Worm (Caenorhabditis elegans) whole organism, young adult: ENCODE data around the gene unc-7.

Source experiments
- B0261.1 ChIP-seq: sonication (generic microtip); optimal IDR thresholded peaks from 2 replicates; lab custom pipeline; 2016; ENCODE audit warnings: mild to moderate bottlenecking, missing genetic modification characterization, moderate library complexity, missing compliant biosample characterization
- C17E4.6 ChIP-seq: fragments of 200-800 bp; sonication (Bioruptor generic); IDR thresholded peaks from 2 replicates; pipeline ENCODE4 v1.3.6; 2022; ENCODE audit warnings: missing genetic modification reagents, missing genetic modification characterization, missing compliant biosample characterization
- F49E8.2 ChIP-seq: sonication (generic microtip); optimal IDR thresholded peaks from 3 replicates; lab custom pipeline; 2017; ENCODE audit warnings: missing genetic modification characterization, mild to moderate bottlenecking, missing compliant biosample characterization, antibody characterized with exemption, moderate library complexity; ENCODE audit not compliant: insufficient read depth
- F57C9.4 ChIP-seq: sonication (generic microtip); optimal IDR thresholded peaks from 2 replicates; lab custom pipeline; 2017; ENCODE audit warnings: mild to moderate bottlenecking, missing genetic modification characterization, missing compliant biosample characterization
- K12H6.12 ChIP-seq: fragments of 200-800 bp; sonication (Bioruptor generic); optimal IDR thresholded peaks from 2 replicates; lab custom pipeline; 2018; ENCODE audit warnings: mild to moderate bottlenecking, missing genetic modification characterization, missing compliant biosample characterization
- T07F8.4 ChIP-seq: sonication (generic microtip); optimal IDR thresholded peaks from 2 replicates; lab custom pipeline; 2016; ENCODE audit warnings: mild to moderate bottlenecking, missing genetic modification characterization, moderate library complexity, missing compliant biosample characterization
- Y53F4B.3 ChIP-seq: fragments of 200-800 bp; sonication (Bioruptor generic); IDR thresholded peaks from 2 replicates; pipeline ENCODE4 v1.3.6; 2022; ENCODE audit warnings: missing genetic modification reagents, missing genetic modification characterization, missing compliant biosample characterization
- Y79H2A.3 ChIP-seq: fragments of 200-800 bp; sonication (Bioruptor generic); conservative IDR thresholded peaks from 2 replicates; pipeline ENCODE4 v1.3.6; 2022; ENCODE audit warnings: missing genetic modification reagents, missing genetic modification characterization, missing compliant biosample characterization
- ZK185.1 ChIP-seq: sonication (generic microtip); optimal IDR thresholded peaks from 2 replicates; lab custom pipeline; 2016; ENCODE audit warnings: mild to moderate bottlenecking, missing genetic modification characterization, missing compliant biosample characterization; ENCODE audit not compliant: poor library complexity, severe bottlenecking
- aptf-3 ChIP-seq: fragments of 200-800 bp; sonication (Bioruptor generic); IDR thresholded peaks from 2 replicates; pipeline ENCODE4 v1.3.6; 2022; ENCODE audit warnings: missing genetic modification characterization, missing compliant biosample characterization
- cebp-1 ChIP-seq, 2 experiments: fragments of 200-800 bp in 1 of 2; sonication (Bioruptor generic) in 1 of 2; sonication (generic microtip) in 1 of 2; IDR thresholded peaks in 1 of 2; optimal IDR thresholded peaks in 1 of 2; 2 replicates each; pipeline versions ENCODE4 v1.3.6 to Lab custom; 2017 to 2022; ENCODE audit warnings: missing compliant biosample characterization in 2 of 2, missing genetic modification characterization in 2 of 2, mild to moderate bottlenecking in 1 of 2, missing genetic modification reagents in 1 of 2, moderate library complexity in 1 of 2
- cebp-2 ChIP-seq: fragments of 200-800 bp; sonication (Bioruptor generic); IDR thresholded peaks from 2 replicates; pipeline ENCODE4 v1.3.6; 2022; ENCODE audit warnings: missing genetic modification characterization, missing compliant biosample characterization
- ceh-27 ChIP-seq: fragments of 200-800 bp; sonication (Bioruptor generic); optimal IDR thresholded peaks from 2 replicates; lab custom pipeline; 2018; ENCODE audit warnings: mild to moderate bottlenecking, missing genetic modification characterization, moderate library complexity, missing compliant biosample characterization
- ceh-40 ChIP-seq: fragments of 200-800 bp; sonication (Bioruptor generic); IDR thresholded peaks from 2 replicates; pipeline ENCODE4 v1.3.6; 2022; ENCODE audit warnings: missing genetic modification characterization, missing compliant biosample characterization
- ceh-91 ChIP-seq: fragments of 200-800 bp; sonication (Bioruptor generic); IDR thresholded peaks from 2 replicates; pipeline ENCODE4 v1.3.6; 2022; ENCODE audit warnings: missing genetic modification reagents, missing genetic modification characterization, missing compliant biosample characterization
- die-1 ChIP-seq: sonication (generic microtip); optimal IDR thresholded peaks from 2 replicates; lab custom pipeline; 2016; ENCODE audit warnings: missing genotype, mild to moderate bottlenecking, missing genetic modification characterization, missing compliant biosample characterization
- dox-1 ChIP-seq: fragments of 200-800 bp; sonication (Bioruptor generic); IDR thresholded peaks from 2 replicates; pipeline ENCODE4 v1.3.6; 2022; ENCODE audit warnings: missing genetic modification reagents, missing genetic modification characterization, missing compliant biosample characterization
- dpl-1 ChIP-seq: fragments of 150-350 bp; optimal IDR thresholded peaks from 2 replicates; lab custom pipeline; 2014; ENCODE audit warnings: missing biosample characterization, missing genetic modification reagents, missing genetic modification characterization
- egrh-3 ChIP-seq: fragments of 200-800 bp; sonication (Bioruptor generic); IDR thresholded peaks from 2 replicates; pipeline ENCODE4 v1.3.6; 2022; ENCODE audit warnings: missing genetic modification reagents, missing genetic modification characterization, missing compliant biosample characterization
- ekl-4 ChIP-seq: fragments of 200-800 bp; sonication (Bioruptor generic); IDR thresholded peaks from 2 replicates; pipeline ENCODE4 v1.3.6; 2022; ENCODE audit warnings: missing genetic modification reagents, missing genetic modification characterization, missing compliant biosample characterization
- ets-4 ChIP-seq: fragments of 200-800 bp; sonication (Bioruptor generic); optimal IDR thresholded peaks from 2 replicates; lab custom pipeline; 2018; ENCODE audit warnings: mild to moderate bottlenecking, missing genetic modification characterization, missing compliant biosample characterization
- him-1 ChIP-seq: sonication (generic microtip); optimal IDR thresholded peaks from 2 replicates; lab custom pipeline; 2016; ENCODE audit warnings: missing genotype, missing genetic modification reagents, missing genetic modification characterization, missing compliant biosample characterization
- hmg-1.2 ChIP-seq: fragments of 200-800 bp; sonication (Bioruptor generic); IDR thresholded peaks from 2 replicates; pipeline ENCODE4 v1.3.6; 2022; ENCODE audit warnings: missing genetic modification reagents, missing genetic modification characterization, missing compliant biosample characterization
- let-526 ChIP-seq: fragments of 200-800 bp; sonication (Bioruptor generic); IDR thresholded peaks from 2 replicates; pipeline ENCODE4 v1.3.6; 2022; ENCODE audit warnings: missing genetic modification reagents, missing genetic modification characterization, missing compliant biosample characterization
- let-607 ChIP-seq, 2 experiments: fragments of 200-800 bp in 1 of 2; sonication (Bioruptor generic) in 1 of 2; sonication (generic microtip) in 1 of 2; optimal IDR thresholded peaks; 2 replicates each; lab custom pipeline; 2016 to 2018; ENCODE audit warnings: mild to moderate bottlenecking in 2 of 2, missing compliant biosample characterization in 2 of 2, missing genetic modification characterization in 2 of 2, moderate library complexity in 2 of 2, missing genotype in 1 of 2
- lin-26 ChIP-seq: fragments of 200-800 bp; sonication (Bioruptor generic); IDR thresholded peaks from 2 replicates; pipeline ENCODE4 v1.3.6; 2022; ENCODE audit warnings: missing genetic modification reagents, missing genetic modification characterization, missing compliant biosample characterization
- lsl-1 ChIP-seq: fragments of 200-800 bp; sonication (Bioruptor generic); optimal IDR thresholded peaks from 2 replicates; lab custom pipeline; 2018; ENCODE audit warnings: mild to moderate bottlenecking, missing genetic modification characterization, moderate library complexity, missing compliant biosample characterization
- madf-6 ChIP-seq: fragments of 200-800 bp; sonication (Bioruptor generic); IDR thresholded peaks from 2 replicates; pipeline ENCODE4 v1.3.6; 2022; ENCODE audit warnings: missing genetic modification reagents, missing genetic modification characterization, missing compliant biosample characterization
- mel-28 ChIP-seq: sonication (generic microtip); optimal IDR thresholded peaks from 2 replicates; lab custom pipeline; 2016; ENCODE audit warnings: borderline replicate concordance, mild to moderate bottlenecking, missing genetic modification characterization, missing compliant biosample characterization
- mxl-1 ChIP-seq: sonication (generic microtip); optimal IDR thresholded peaks from 2 replicates; lab custom pipeline; 2016; ENCODE audit warnings: missing genetic modification characterization, missing compliant biosample characterization
- nfya-2 ChIP-seq: fragments of 200-800 bp; sonication (Bioruptor generic); IDR thresholded peaks from 2 replicates; pipeline ENCODE4 v1.3.6; 2022; ENCODE audit warnings: missing genetic modification reagents, missing genetic modification characterization, missing compliant biosample characterization
- nhr-80 ChIP-seq: sonication (generic microtip); optimal IDR thresholded peaks from 2 replicates; lab custom pipeline; 2016; ENCODE audit warnings: missing genetic modification characterization, missing compliant biosample characterization
- nhr-90 ChIP-seq: sonication (generic microtip); optimal IDR thresholded peaks from 2 replicates; lab custom pipeline; 2016; ENCODE audit warnings: missing genotype, mild to moderate bottlenecking, missing genetic modification characterization, missing compliant biosample characterization
- pbrm-1 ChIP-seq: fragments of 200-800 bp; sonication (Bioruptor generic); IDR thresholded peaks from 2 replicates; pipeline ENCODE4 v1.3.6; 2022; ENCODE audit warnings: missing genetic modification reagents, missing genetic modification characterization, missing compliant biosample characterization
- rec-8 ChIP-seq, 2 experiments: sonication (generic microtip); optimal IDR thresholded peaks; 2 replicates each; lab custom pipeline; 2016; ENCODE audit warnings: mild to moderate bottlenecking in 2 of 2, missing genetic modification characterization in 2 of 2, missing genetic modification reagents in 2 of 2, missing genotype in 2 of 2, missing biosample characterization in 1 of 2, missing compliant biosample characterization in 1 of 2, moderate library complexity in 1 of 2
- sdz-38 ChIP-seq: sonication (generic microtip); optimal IDR thresholded peaks from 2 replicates; lab custom pipeline; 2016; ENCODE audit warnings: missing genotype, missing genetic modification characterization, missing compliant biosample characterization
- snpc-1.3 ChIP-seq: sonication (generic microtip); optimal IDR thresholded peaks from 2 replicates; lab custom pipeline; 2017; ENCODE audit warnings: missing genetic modification characterization, mild to moderate bottlenecking, missing compliant biosample characterization, antibody characterized with exemption, moderate library complexity, missing genotype, missing genetic modification reagents; ENCODE audit not compliant: insufficient read depth
- unc-130 ChIP-seq: sonication (generic microtip); optimal IDR thresholded peaks from 2 replicates; lab custom pipeline; 2016; ENCODE audit warnings: missing genetic modification reagents, missing genetic modification characterization, missing compliant biosample characterization
- zim-3 ChIP-seq: sonication (generic microtip); optimal IDR thresholded peaks from 2 replicates; lab custom pipeline; 2017; ENCODE audit warnings: mild to moderate bottlenecking, missing genetic modification characterization, moderate library complexity, missing compliant biosample characterization
- ztf-25 ChIP-seq: fragments of 200-800 bp; sonication (Bioruptor generic); IDR thresholded peaks from 2 replicates; pipeline ENCODE4 v1.3.6; 2022; ENCODE audit warnings: missing genetic modification reagents, missing genetic modification characterization, missing compliant biosample characterization
- ztf-26 ChIP-seq: sonication (generic microtip); optimal IDR thresholded peaks from 2 replicates; lab custom pipeline; 2017; ENCODE audit warnings: missing genetic modification characterization, missing compliant biosample characterization
- ztf-28 ChIP-seq: fragments of 200-800 bp; sonication (Bioruptor generic); IDR thresholded peaks from 2 replicates; pipeline ENCODE4 v1.3.6; 2022; ENCODE audit warnings: missing genetic modification reagents, missing genetic modification characterization, missing compliant biosample characterization
- ztf-3 ChIP-seq: fragments of 200-800 bp; sonication (Bioruptor generic); optimal IDR thresholded peaks from 2 replicates; lab custom pipeline; 2018; ENCODE audit warnings: mild to moderate bottlenecking, missing genetic modification characterization, missing compliant biosample characterization
- ztf-6 ChIP-seq: fragments of 200-800 bp; sonication (Bioruptor generic); IDR thresholded peaks from 2 replicates; pipeline ENCODE4 v1.3.6; 2022; ENCODE audit warnings: missing genetic modification reagents, missing genetic modification characterization, missing compliant biosample characterization

The unc-7 gene

ce11 chrX:15104963-15105493 is 42.5 kb downstream of the unc-7 start:
- no peak for TF ChIP-seq hmg-1.2 (GFP tag; lab: Robert Waterston, UW)
- TF ChIP-seq ekl-4 (GFP tag; lab: Robert Waterston, UW): no peak
- TF ChIP-seq C17E4.6: no peak
- TF ChIP-seq zim-3 (tag; lab: Kevin White, UChicago): no peak
- no peak for TF ChIP-seq F57C9.4 (tag; lab: Kevin White, UChicago)
- TF ChIP-seq rec-8 (tag; optimal IDR thresholded peaks at IDR 0.05; lab: Kevin White, UChicago): no peak
- TF ChIP-seq ztf-25 (GFP tag; lab: Robert Waterston, UW): no peak
- TF ChIP-seq him-1: no peak
- no peak for TF ChIP-seq ets-4
- TF ChIP-seq ztf-6 (GFP tag; lab: Robert Waterston, UW): no peak
- no peak for TF ChIP-seq B0261.1 (tag; lab: Kevin White, UChicago)
- TF ChIP-seq unc-130 (GFP tag; lab: Kevin White, UChicago): no peak
- TF ChIP-seq F49E8.2: no peak
- TF ChIP-seq ztf-26 (tag; lab: Kevin White, UChicago): no peak
- TF ChIP-seq sdz-38 (tag; lab: Kevin White, UChicago): no peak
- no peak for TF ChIP-seq ceh-27 (GFP tag; lab: Kevin White, UChicago)
- TF ChIP-seq ztf-28 (GFP tag; lab: Robert Waterston, UW): no peak
- no peak for TF ChIP-seq mel-28 (tag; lab: Kevin White, UChicago)
- TF ChIP-seq pbrm-1 (GFP tag; lab: Robert Waterston, UW): no peak
- TF ChIP-seq aptf-3: no peak

- TF ChIP-seq let-607 (tag; optimal IDR thresholded peaks at IDR 0.05; lab: Kevin White, UChicago): no peak
- 0 out of 2 replicates have a peak, but pooled peaks have one; percentile 24 for TF ChIP-seq cebp-2
- TF ChIP-seq K12H6.12 (tag; lab: Kevin White, UChicago): no peak
Measured at ce11 chrX:15103481-15103880, 44.1 kb downstream of the unc-7 start.

ce11 chrX:15100369-15100963 is 47.1 kb downstream of the unc-7 start, which contains the start of gene dhhc-1:
Gene dhhc-1 (minus strand): TSS chrX:15100419.
- no peak for TF ChIP-seq nfya-2 (GFP tag; lab: Robert Waterston, UW)
- TF ChIP-seq aptf-3: no peak
- TF ChIP-seq dox-1 (GFP tag; lab: Robert Waterston, UW): peak; percentile 54; the same call in 1 of the 2 replicates
- no peak for TF ChIP-seq cebp-1 (GFP tag; IDR thresholded peaks at IDR 0.05; lab: Robert Waterston, UW)
- TF ChIP-seq cebp-1 (tag; optimal IDR thresholded peaks at IDR 0.05; lab: Kevin White, UChicago): no peak
- no peak for TF ChIP-seq mxl-1 (tag; lab: Kevin White, UChicago)
- TF ChIP-seq ceh-91 (GFP tag; lab: Robert Waterston, UW): no peak
- TF ChIP-seq ceh-40 (GFP tag; lab: Robert Waterston, UW): no peak
- TF ChIP-seq lin-26 (GFP tag; lab: Robert Waterston, UW): no peak
- TF ChIP-seq let-526 (GFP tag; lab: Robert Waterston, UW): no peak
- no peak for TF ChIP-seq die-1 (tag; lab: Kevin White, UChicago)
- no peak for TF ChIP-seq sdz-38 (tag; lab: Kevin White, UChicago)
- no peak for TF ChIP-seq ZK185.1 (tag; lab: Kevin White, UChicago)
- peak; percentile 84 for TF ChIP-seq hmg-1.2 (GFP tag; lab: Robert Waterston, UW)
- no peak for TF ChIP-seq Y79H2A.3 (GFP tag; lab: Robert Waterston, UW)
- no peak for TF ChIP-seq Y53F4B.3
- no peak for TF ChIP-seq snpc-1.3
- TF ChIP-seq pbrm-1 (GFP tag; lab: Robert Waterston, UW): no peak
- TF ChIP-seq nhr-80 (tag; lab: Kevin White, UChicago): peak; percentile 56
- TF ChIP-seq egrh-3 (GFP tag; lab: Robert Waterston, UW): no peak
- no peak for TF ChIP-seq T07F8.4 (tag; lab: Kevin White, UChicago)
- TF ChIP-seq ztf-3 (GFP tag; lab: Kevin White, UChicago): no peak
- TF ChIP-seq ceh-27 (GFP tag; lab: Kevin White, UChicago): peak; percentile 54
- no peak for TF ChIP-seq dpl-1
- no peak for TF ChIP-seq madf-6 (GFP tag; lab: Robert Waterston, UW)
- no peak for TF ChIP-seq nhr-90
- TF ChIP-seq lsl-1 (GFP tag; lab: Kevin White, UChicago): no peak
